Worm (Caenorhabditis elegans): Measurements from ENCODE around the gene F42G2.2.
A peak's percentile ranks its signal among the peaks of the same experiment; 100 is the strongest.

DNA sequence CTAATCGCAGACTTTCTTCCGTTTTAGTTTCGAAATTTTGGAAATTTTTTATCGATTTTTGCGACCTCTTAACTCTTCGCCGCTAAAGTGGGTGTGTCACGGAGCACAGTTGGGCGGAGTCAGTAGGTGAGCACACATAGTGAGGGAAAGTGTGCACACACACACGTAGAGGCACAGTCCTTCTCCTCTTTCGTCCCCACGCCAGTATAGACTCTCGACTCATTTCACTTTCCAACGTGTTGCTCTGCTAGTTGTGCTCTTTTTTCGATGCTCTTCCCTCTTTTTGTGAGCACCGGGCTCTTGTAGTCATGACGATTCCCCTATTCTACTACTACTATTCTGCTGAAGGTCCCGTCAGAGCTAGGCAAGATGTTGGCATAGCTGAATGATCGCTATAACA lies 30.5 kb downstream of the F42G2.2 start:
- TF ChIP-seq nfya-1 (tag; optimal IDR thresholded peaks at IDR 0.05; ENCODE audit: borderline replicate concordance, insufficient read depth): no peak
- no peak for TF ChIP-seq ceh-100 (GFP tag; IDR thresholded peaks at IDR 0.05)
- TF ChIP-seq B0261.1 (tag; optimal IDR thresholded peaks at IDR 0.05): no peak
- no peak for TF ChIP-seq ztf-25 (GFP tag; IDR thresholded peaks at IDR 0.05)
- TF ChIP-seq snpc-4 (GFP tag; optimal IDR thresholded peaks at IDR 0.05): no peak
- no peak for TF ChIP-seq snpc-4 (tag; optimal IDR thresholded peaks at IDR 0.05)
- TF ChIP-seq Y53F4B.3 (GFP tag; IDR thresholded peaks at IDR 0.05): no peak
- peak; percentile 56 for TF ChIP-seq dox-1 (GFP tag; IDR thresholded peaks at IDR 0.05)
